Worm (Caenorhabditis elegans) whole organism, L4/young adult: Measurements from ENCODE around the gene dgk-4.

Source experiments
- dao-5 ChIP-seq: sonication (generic microtip); optimal IDR thresholded peaks from 2 replicates; lab custom pipeline; 2016; ENCODE audit warnings: missing genotype, missing genetic modification characterization, moderate library complexity, missing compliant biosample characterization
- him-1 ChIP-seq: sonication (generic microtip); optimal IDR thresholded peaks from 2 replicates; lab custom pipeline; 2016; ENCODE audit warnings: missing genotype, missing genetic modification reagents, missing genetic modification characterization, missing compliant biosample characterization

DNA sequence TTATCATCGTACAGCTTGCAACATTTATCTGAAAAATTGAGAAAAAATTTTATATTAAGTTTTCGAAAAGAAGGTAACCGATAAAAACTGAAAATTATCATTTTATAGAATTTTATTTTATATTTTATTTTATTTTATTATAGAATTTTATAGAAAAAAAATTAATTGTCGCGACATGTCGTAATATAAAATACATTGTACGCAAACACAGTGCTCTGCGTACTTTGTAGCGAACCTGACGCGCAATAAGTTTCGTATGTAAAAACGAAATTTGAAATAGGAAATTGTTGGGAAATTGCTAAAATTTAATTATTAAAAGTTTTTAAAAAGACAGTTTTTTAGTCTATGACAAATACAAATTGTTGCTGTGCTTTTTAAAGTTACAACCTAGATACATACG, 60.4 kb downstream of the dgk-4 start, which contains the start of the genes hst-1 and ints-6:
- no peak for TF ChIP-seq dao-5 (tag; lab: Kevin White, UChicago)
- no peak for TF ChIP-seq him-1
